Worm (Caenorhabditis elegans): ENCODE measurements around the gene K08D8.10.
"Not testable (repeated sequence)": the region's sequence is repeated elsewhere in the genome, so short reads cannot be mapped to it uniquely, and the experiment has no call there.

Gene K08D8.10

ce11 chrIV:12875260-12875659, 25.1 kb upstream of the K08D8.10 start, which contains the start of gene ZK896.1:
TSS of gene ZK896.1 (minus strand) at chrIV:12875360.
- not testable (repeated sequence) for TF ChIP-seq pha-4 (tag; optimal IDR thresholded peaks at IDR 0.05); rpc-1 (optimal IDR thresholded peaks at IDR 0.05); rpc-1 (tag; optimal IDR thresholded peaks at IDR 0.05); tlf-1 (GFP tag; optimal IDR thresholded peaks at IDR 0.05)

ce11 chrIV:12876558-12876957, 23.8 kb upstream of the K08D8.10 start:
- no peak for TF ChIP-seq rpc-1 (optimal IDR thresholded peaks at IDR 0.05)
- TF ChIP-seq rpc-1 (tag; optimal IDR thresholded peaks at IDR 0.05) = no peak
- TF ChIP-seq sdz-38 (tag; optimal IDR thresholded peaks at IDR 0.05) = no peak
- no peak for TF ChIP-seq T07F8.4 (tag; optimal IDR thresholded peaks at IDR 0.05)
- TF ChIP-seq nhr-80 (tag; optimal IDR thresholded peaks at IDR 0.05) = peak; percentile 52
- no peak for TF ChIP-seq let-526 (GFP tag; IDR thresholded peaks at IDR 0.05)
- no peak for TF ChIP-seq Y53G8AR.9 (GFP tag; conservative IDR thresholded peaks at IDR 0.05)
- TF ChIP-seq nfya-2 (GFP tag; IDR thresholded peaks at IDR 0.05) = no peak

ce11 chrIV:12879557-12879956, 20.8 kb upstream of the K08D8.10 start, which contains the start of gene ZK896.5:
TSS of gene ZK896.5 (minus strand) at chrIV:12879645.
- TF ChIP-seq mcd-1 (GFP tag; IDR thresholded peaks at IDR 0.05) = no peak
- peak; percentile 42 for TF ChIP-seq nhr-80 (tag; optimal IDR thresholded peaks at IDR 0.05)

- TF ChIP-seq ztf-3 (GFP tag; optimal IDR thresholded peaks at IDR 0.05) (no peak), lsl-1 (GFP tag; optimal IDR thresholded peaks at IDR 0.05) (no peak), zim-3 (tag; optimal IDR thresholded peaks at IDR 0.05) (no peak), snpc-1.1 (tag; optimal IDR thresholded peaks at IDR 0.05; ENCODE audit: insufficient read depth) (no peak), cebp-1 (GFP tag; IDR thresholded peaks at IDR 0.05) (no peak), cebp-1 (tag; optimal IDR thresholded peaks at IDR 0.05) (no peak), egl-44 (GFP tag; IDR thresholded peaks at IDR 0.05) (no peak), unc-62 (GFP tag; optimal IDR thresholded peaks at IDR 0.05) (no peak), lin-35 (GFP tag; optimal IDR thresholded peaks at IDR 0.05) (no peak), ztf-28 (GFP tag; IDR thresholded peaks at IDR 0.05) (no peak), unc-130 (GFP tag; optimal IDR thresholded peaks at IDR 0.05) (no peak), D2030.7 (GFP tag; IDR thresholded peaks at IDR 0.05) (no peak), K12H6.12 (tag; optimal IDR thresholded peaks at IDR 0.05) (no peak), die-1 (tag; optimal IDR thresholded peaks at IDR 0.05) (no peak), atf-7 (tag; optimal IDR thresholded peaks at IDR 0.05) (no peak), ceh-27 (GFP tag; optimal IDR thresholded peaks at IDR 0.05) (no peak), dpl-1 (GFP tag; optimal IDR thresholded peaks at IDR 0.05) (no peak), hrde-1 (tag; optimal IDR thresholded peaks at IDR 0.05; ENCODE audit: borderline replicate concordance) (no peak), dpff-1 (tag; optimal IDR thresholded peaks at IDR 0.05) (no peak), madf-8 (GFP tag; conservative IDR thresholded peaks at IDR 0.05) (no peak), K11D2.4 (GFP tag; IDR thresholded peaks at IDR 0.05) (no peak)
Observed at ce11 chrIV:12883190-12883589, 17.2 kb upstream of the K08D8.10 start, which contains the start of gene ZK896.4. TSS of gene ZK896.4 (minus strand) at chrIV:12883290.

ce11 chrIV:12886012-12886411, 14.4 kb upstream of the K08D8.10 start:
- TF ChIP-seq lin-35 (GFP tag; optimal IDR thresholded peaks at IDR 0.05) (no peak), Y53F4B.3 (GFP tag; IDR thresholded peaks at IDR 0.05) (no peak), sptf-2 (GFP tag; optimal IDR thresholded peaks at IDR 0.05) (no peak), Y79H2A.3 (GFP tag; conservative IDR thresholded peaks at IDR 0.05) (no peak), K11D2.4 (GFP tag; IDR thresholded peaks at IDR 0.05) (no peak), ztf-25 (GFP tag; IDR thresholded peaks at IDR 0.05) (no peak), nhr-179 (tag; optimal IDR thresholded peaks at IDR 0.05) (no peak)

Data from whole organism, young adult.